Worm (Caenorhabditis elegans) whole organism, mixed stage, embryonic: ENCODE measurements around the gene fbxa-3.

Source experiments
- elt-1 ChIP-seq: sonication (generic microtip); optimal IDR thresholded peaks from 2 replicates; lab custom pipeline; 2017; ENCODE audit warnings: missing genetic modification characterization, mild to moderate bottlenecking, missing compliant biosample characterization, antibody characterized with exemption, moderate library complexity, borderline replicate concordance; ENCODE audit not compliant: insufficient read depth
- elt-3 ChIP-seq: fragments of 150-350 bp; optimal IDR thresholded peaks from 2 replicates; lab custom pipeline; 2014; ENCODE audit warnings: missing biosample characterization, missing genetic modification characterization
- lsy-2 ChIP-seq: fragments of 150-350 bp; optimal IDR thresholded peaks from 2 replicates; lab custom pipeline; 2014; ENCODE audit warnings: missing biosample characterization, missing genetic modification characterization
- mep-1 ChIP-seq: fragments of 150-350 bp; optimal IDR thresholded peaks from 2 replicates; lab custom pipeline; 2017; ENCODE audit warnings: missing biosample characterization, missing genetic modification reagents, missing genetic modification characterization, inconsistent platforms
- nhr-237 ChIP-seq: fragments of 150-350 bp; optimal IDR thresholded peaks from 2 replicates; lab custom pipeline; 2014; ENCODE audit warnings: missing biosample characterization, missing genetic modification characterization
- pha-4 ChIP-seq: fragments of 150-350 bp; optimal IDR thresholded peaks from 2 replicates; lab custom pipeline; 2018; ENCODE audit warnings: missing biosample characterization, missing genetic modification reagents, missing genetic modification characterization
- snpc-4 ChIP-seq: fragments of 150-350 bp; optimal IDR thresholded peaks from 2 replicates; lab custom pipeline; 2014; ENCODE audit warnings: missing biosample characterization, missing genetic modification characterization
- sptf-1 ChIP-seq: sonication (generic microtip); optimal IDR thresholded peaks from 2 replicates; lab custom pipeline; 2017; ENCODE audit warnings: mild to moderate bottlenecking, missing genetic modification characterization, moderate library complexity, missing compliant biosample characterization
- unc-120 ChIP-seq: sonication (generic microtip); optimal IDR thresholded peaks from 2 replicates; lab custom pipeline; 2017; ENCODE audit warnings: missing genetic modification characterization, missing compliant biosample characterization; ENCODE audit not compliant: poor library complexity, severe bottlenecking
- unc-39 ChIP-seq: fragments of 150-350 bp; optimal IDR thresholded peaks from 2 replicates; lab custom pipeline; 2014; ENCODE audit warnings: missing biosample characterization, missing genetic modification characterization
- zip-8 ChIP-seq: fragments of 150-350 bp; optimal IDR thresholded peaks from 2 replicates; lab custom pipeline; 2014; ENCODE audit warnings: missing biosample characterization, missing genetic modification characterization

- TF ChIP-seq elt-1 (tag; lab: Kevin White, UChicago) (peak; percentile 62), unc-39 (tag; lab: Kevin White, UChicago) (no peak), elt-3 (tag; lab: Kevin White, UChicago) (peak; percentile 85), pha-4 (tag; lab: Kevin White, UChicago) (no peak), sptf-1 (no peak), lsy-2 (tag; lab: Kevin White, UChicago) (no peak), snpc-4 (tag; lab: Kevin White, UChicago) (no peak), nhr-237 (tag; lab: Kevin White, UChicago) (no peak), zip-8 (tag; lab: Kevin White, UChicago) (no peak), mep-1 (tag; lab: Kevin White, UChicago) (no peak), unc-120 (no peak)
Measured at ce11 chrII:1850840-1851294, 30.2 kb upstream of the fbxa-3 start, which contains the start of gene C52E2.3.
